Worm (Caenorhabditis elegans): ENCODE measurements around the gene msp-51.

DNA sequence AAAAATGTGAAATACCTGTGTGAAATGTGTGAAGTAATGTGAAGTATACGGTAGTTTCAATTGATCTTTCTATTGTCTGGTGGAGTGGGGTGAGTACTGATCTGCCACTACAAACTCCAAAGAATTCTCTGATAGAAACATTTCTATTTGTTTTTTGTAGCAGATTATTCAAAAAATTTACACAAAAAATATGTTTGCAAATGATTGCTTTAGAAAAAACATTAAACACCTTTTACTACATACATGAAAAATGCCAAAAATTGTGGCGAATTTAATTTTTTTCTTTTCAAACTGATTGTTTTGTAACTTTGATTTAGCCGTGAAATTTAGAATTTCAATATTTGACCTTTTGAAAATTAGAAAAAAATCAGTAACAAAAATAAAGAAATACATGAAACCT is 14.6 kb upstream of the msp-51 start, which contains the start of gene ZK354.3:
- TF ChIP-seq nhr-77 (tag; optimal IDR thresholded peaks at IDR 0.05) (no peak), sma-9 (GFP tag; optimal IDR thresholded peaks at IDR 0.05) (no peak), sma-9 (tag; optimal IDR thresholded peaks at IDR 0.05) (no peak), lin-39 (tag; optimal IDR thresholded peaks at IDR 0.05) (no peak), ceh-82 (tag; optimal IDR thresholded peaks at IDR 0.05) (no peak), elt-3 (tag; optimal IDR thresholded peaks at IDR 0.05) (no peak), mdl-1 (tag; optimal IDR thresholded peaks at IDR 0.05) (no peak), ZK546.5 (tag; optimal IDR thresholded peaks at IDR 0.05) (no peak)
